Worm (Caenorhabditis elegans) whole organism, L4/young adult: Measurements from ENCODE around the gene pax-1.

Experiments used
- W03F9.2 ChIP-seq: fragments of 150-350 bp; optimal IDR thresholded peaks from 2 replicates; lab custom pipeline; 2014; ENCODE audit warnings: missing biosample characterization, missing genetic modification characterization
- dao-5 ChIP-seq: sonication (generic microtip); optimal IDR thresholded peaks from 2 replicates; lab custom pipeline; 2016; ENCODE audit warnings: missing genotype, missing genetic modification characterization, moderate library complexity, missing compliant biosample characterization
- him-1 ChIP-seq: sonication (generic microtip); optimal IDR thresholded peaks from 2 replicates; lab custom pipeline; 2016; ENCODE audit warnings: missing genotype, missing genetic modification reagents, missing genetic modification characterization, missing compliant biosample characterization

pax-1 gene

DNA sequence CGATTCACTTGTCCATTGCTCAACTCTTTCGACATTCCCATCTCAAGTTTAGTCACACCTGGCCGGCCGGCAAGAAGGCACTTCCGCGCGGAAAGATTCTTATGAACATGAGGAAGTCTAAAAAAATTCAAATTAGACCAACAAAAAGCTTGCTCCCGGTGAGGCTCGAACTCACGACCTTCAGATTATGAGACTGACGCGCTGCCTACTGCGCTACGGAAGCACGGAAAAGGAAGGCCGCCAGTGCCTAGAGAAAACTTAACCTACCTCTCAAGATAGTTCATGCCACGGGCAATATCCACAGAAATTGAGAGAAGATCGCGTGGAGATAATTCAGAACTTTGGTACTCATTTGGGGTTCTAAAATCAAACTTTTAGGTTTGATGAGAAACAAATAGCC, 5.3 kb downstream of the pax-1 start:
- no peak for TF ChIP-seq him-1
- TF ChIP-seq dao-5 (tag; lab: Kevin White, UChicago) = no peak
- no peak for TF ChIP-seq W03F9.2

DNA sequence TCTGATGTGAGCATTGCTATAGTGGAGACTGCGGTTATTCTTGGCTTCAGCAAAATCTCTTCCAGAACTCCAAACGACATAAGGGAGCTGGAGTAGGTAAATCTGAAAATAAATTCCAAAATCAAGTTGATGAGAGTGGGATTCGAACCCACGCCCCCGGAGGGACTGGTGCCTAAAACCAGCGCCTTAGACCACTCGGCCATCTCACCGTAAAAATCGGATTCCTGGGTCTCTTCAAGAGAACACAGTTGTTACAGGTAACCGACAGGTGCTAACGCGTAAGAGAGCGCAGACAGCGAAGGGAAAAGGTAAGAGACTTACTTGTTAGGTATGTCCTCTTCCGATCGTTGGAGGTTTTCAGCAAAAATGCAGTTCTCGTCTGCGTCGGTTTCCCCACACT, 10.6 kb downstream of the pax-1 start:
- TF ChIP-seq dao-5 (tag; lab: Kevin White, UChicago) (no peak), him-1 (no peak), W03F9.2 (no peak)

DNA sequence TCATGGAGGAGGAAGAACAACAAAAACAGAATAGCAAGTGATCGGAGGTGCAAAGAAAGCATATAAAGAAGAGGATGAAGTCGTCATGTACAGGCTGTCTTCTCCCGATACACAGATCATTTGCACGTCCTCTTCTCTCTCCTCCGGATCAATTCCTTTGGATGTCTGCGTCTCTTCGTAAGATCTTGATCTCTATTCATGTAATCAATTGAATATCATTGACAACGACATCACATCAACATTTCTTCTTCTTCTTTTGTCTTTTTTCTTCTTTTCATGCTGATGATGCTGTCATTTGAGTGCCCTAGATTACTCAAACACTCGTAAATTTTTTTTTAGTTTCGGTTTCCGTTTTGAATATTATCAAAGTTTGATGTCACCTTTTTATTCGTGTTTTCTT, 13.6 kb downstream of the pax-1 start, which contains the start of gene rol-3:
TSS of gene rol-3 (minus strand) at position 120 of the 400 bp plus-strand sequence.
- TF ChIP-seq him-1 = no peak
- TF ChIP-seq W03F9.2 = no peak
- no peak for TF ChIP-seq dao-5 (tag; lab: Kevin White, UChicago)

DNA sequence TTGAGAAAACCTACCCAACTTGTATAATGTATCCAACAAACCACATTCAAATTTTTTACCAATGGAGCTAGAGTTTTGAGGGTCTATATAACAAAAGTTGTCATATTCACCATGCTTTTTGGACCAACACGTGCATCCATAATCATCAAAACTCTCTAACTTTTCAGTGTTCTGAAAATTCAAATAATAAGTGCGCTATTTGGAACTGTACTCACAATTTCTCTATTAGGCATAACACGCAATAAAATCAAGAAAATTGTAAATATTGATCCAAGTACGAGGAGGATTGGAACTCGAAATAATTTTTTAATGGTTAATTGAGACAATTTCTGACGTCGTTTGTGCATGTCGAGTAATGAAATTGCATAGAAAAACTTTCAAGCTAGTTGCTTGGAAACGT, 15.2 kb downstream of the pax-1 start, which contains the start of gene C16D9.3:
TSS of gene C16D9.3 (minus strand) at position 101 of the 400 bp plus-strand sequence.
- no peak for TF ChIP-seq dao-5 (tag; lab: Kevin White, UChicago)
- no peak for TF ChIP-seq him-1
- TF ChIP-seq W03F9.2 = no peak

DNA sequence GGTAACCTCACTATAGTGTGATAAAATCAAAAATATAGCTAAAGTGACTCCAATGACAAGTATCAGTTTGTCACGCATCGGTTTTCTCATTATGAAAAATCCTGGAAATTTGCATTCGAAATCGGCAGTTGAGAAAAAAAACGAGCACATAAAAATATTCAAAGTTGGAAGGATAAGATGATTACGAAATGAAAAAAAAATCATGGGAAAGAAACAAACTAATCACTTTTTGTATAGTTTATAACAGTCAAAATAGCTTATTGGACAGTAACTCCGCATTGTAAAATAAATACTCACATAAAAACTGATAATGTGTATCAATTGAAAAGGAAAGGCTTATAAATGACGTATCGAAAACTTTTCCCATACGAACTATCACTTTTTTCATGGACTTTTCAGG, 18.1 kb downstream of the pax-1 start, which contains the start of gene C16D9.4:
TSS of gene C16D9.4 (minus strand) at position 101 of the 400 bp plus-strand sequence.
- no peak for TF ChIP-seq dao-5 (tag; lab: Kevin White, UChicago)
- TF ChIP-seq him-1 = no peak
- no peak for TF ChIP-seq W03F9.2

DNA sequence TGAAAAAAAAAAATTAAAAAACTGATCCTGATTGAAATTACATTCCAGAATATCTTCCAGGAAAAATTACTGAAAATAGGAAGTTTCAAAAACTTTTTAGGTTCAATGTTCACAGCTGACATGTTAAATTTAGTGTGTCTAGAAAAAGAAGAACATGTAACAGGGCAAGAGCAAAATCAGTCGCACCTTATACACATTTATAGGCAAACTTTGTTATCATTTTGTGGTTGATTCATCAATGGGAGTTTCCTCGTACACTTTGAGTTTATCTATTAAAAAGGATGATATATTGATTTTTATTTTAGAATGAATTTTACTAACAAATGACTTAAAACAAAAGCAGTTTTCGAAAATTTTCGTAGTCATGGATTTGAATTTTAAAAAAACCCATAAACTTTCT, 18.5 kb downstream of the pax-1 start:
- TF ChIP-seq W03F9.2 (no peak), dao-5 (tag; lab: Kevin White, UChicago) (no peak), him-1 (no peak)

DNA sequence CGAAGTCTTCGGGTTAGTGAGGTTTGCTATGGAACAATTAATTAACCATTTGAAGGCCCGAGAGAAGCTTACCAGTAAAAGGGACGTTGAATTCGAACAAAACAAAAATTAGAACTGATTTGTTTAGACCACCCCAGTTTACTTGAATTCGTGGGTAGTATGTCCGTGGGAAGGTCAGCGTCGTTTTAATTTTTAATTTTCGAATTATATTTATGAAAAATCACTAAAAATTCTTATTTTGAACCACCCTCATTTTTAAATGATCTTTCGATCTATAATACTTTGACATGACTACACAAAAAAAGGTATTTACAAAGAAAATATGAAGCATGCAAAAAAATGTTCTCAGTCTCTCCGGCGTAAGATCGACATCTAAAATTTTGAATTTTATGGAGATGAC, 20.7 kb downstream of the pax-1 start, which contains the start of gene C16D9.5:
TSS of gene C16D9.5 (minus strand) at position 101 of the 400 bp plus-strand sequence.
- no peak for TF ChIP-seq W03F9.2
- TF ChIP-seq him-1 = no peak
- TF ChIP-seq dao-5 (tag; lab: Kevin White, UChicago) = no peak

DNA sequence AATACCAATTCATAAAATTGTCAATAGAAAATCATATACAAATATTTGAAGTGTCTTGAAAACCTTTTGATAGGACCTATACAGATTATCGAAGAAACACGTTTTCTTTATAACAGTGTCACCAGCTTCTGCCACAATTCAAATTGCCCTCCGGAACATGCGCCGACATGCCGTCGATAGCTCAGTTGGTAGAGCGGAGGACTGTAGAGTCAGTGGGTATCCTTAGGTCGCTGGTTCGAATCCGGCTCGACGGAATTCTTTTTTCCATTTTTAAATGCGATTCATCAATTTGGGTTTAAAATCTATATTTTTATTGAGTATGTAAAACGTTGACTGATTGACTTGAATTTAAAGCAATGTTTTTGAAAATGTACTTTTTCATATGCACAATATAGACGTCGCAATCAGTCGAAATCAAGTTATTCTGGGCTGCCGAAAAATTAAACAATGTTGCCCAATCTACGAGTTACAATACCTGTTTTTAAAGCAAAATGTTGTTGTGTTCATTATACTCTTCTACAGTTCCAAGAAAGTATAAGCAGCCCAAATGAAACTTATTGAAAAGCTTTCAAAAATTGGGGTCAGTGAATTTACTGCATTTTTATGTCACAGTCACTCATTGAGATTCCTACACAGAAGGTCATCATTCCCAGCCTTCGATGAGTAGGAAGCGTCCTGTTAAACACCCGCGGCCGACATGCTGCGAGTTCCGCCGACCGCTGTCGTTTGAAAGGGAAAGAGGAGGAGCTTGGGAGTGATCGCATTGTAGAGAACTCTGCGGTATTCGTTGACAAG, 22.8 kb downstream of the pax-1 start:
- no peak for TF ChIP-seq dao-5 (tag; lab: Kevin White, UChicago)
- peak; percentile 47 for TF ChIP-seq W03F9.2
- TF ChIP-seq him-1 = no peak

DNA sequence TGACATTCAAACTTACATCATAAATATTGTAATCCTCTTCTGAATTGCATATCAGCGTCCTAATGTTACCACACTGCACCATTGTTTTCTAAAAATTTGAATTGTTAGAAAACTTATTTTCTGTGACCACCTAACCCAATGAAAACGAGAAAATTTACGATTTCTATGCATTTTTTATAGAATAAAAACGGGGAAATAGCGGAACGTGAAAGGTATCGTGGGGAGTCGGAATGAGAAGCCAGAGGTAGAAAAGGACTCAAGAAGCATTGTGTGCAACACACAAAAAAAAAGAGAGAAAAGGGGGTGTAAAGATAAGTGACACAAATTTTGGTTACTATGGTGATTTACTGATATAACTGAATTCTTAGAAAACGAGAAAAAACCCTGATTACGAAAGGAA, 25.5 kb downstream of the pax-1 start, which contains the start of gene C16D9.6:
TSS of gene C16D9.6 (minus strand) at position 101 of the 400 bp plus-strand sequence.
- no peak for TF ChIP-seq him-1
- TF ChIP-seq dao-5 (tag; lab: Kevin White, UChicago) = no peak
- TF ChIP-seq W03F9.2 = no peak

DNA sequence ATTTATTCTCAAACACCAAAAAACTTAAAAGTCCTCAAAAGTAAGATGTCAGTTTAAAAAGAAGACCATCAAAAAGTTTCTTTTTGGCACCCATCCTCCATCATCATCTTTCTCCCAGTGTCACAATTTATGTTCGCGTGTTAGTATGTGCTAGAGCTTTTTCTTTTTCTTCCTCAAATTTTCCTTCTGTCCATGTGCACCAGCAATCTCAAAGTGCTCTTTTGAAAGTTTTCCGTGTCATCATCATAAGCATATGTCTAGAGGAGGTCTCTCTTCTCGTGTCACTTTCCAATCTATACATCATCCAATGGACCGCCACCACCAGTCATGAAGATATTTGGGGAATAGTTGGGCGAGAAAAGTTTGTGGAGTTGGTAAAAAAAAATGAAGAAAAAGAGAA, 26.3 kb downstream of the pax-1 start:
- TF ChIP-seq him-1 = no peak
- no peak for TF ChIP-seq dao-5 (tag; lab: Kevin White, UChicago)
- TF ChIP-seq W03F9.2 = no peak

DNA sequence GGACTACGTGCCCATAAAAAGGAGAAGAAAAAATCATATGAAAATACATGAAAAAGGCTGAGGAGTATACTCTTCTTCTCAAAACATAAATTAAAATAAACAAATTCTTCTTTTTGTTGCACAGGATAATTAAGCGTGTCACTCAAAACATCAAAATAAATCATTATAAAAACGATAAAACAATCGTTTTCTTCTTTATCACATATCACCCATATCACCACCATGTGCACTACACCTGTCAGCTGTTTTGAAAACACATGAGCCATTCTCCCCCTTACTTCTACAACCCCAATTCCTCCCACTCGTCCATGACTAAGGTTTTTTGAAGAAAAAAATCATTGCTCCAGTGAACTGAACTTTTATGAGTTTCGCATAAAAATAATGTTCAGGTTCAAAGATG, 27.8 kb downstream of the pax-1 start:
- TF ChIP-seq dao-5 (tag; lab: Kevin White, UChicago) (no peak), W03F9.2 (no peak), him-1 (no peak)

DNA sequence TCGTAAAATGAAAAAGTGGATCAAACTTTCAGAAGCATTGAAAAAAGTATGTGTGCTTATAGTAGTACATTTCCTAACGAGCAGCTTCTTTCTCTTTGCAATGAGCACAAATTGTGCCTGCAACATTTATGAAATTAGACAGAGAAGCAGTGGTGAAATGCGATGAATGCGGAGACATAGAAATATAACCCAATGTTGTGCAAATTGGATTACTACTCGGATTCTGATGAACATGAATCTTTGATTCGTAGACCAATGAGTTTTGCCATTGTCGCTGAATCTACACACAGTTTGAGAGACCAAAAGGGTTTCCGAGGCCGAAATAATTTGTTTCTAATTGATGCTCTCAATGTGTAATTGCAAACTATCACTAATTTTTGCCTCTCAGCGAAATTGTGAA, 29.2 kb downstream of the pax-1 start:
- TF ChIP-seq dao-5 (tag; lab: Kevin White, UChicago) (no peak), him-1 (no peak)

DNA sequence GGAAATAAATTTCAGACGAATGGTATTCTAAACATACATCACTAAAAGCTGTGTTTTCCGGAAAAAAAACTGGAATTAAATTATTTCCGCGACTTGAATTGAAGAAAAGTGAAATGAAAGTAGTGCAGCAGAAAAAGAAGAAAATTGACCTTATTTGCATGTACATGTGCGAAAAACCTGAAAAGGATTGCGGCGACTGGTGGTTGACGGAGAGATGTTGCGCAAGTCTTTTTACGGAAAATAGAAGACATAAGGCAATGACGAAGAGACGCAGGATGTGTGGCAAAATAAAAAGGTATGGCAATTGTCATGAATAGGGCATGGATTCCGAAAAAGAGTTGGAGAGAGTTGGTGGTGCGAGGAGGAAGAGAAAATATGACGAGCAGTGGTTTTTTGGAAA, 30.2 kb downstream of the pax-1 start:
- TF ChIP-seq dao-5 (tag; lab: Kevin White, UChicago) = no peak
- TF ChIP-seq him-1 = no peak
- no peak for TF ChIP-seq W03F9.2

DNA sequence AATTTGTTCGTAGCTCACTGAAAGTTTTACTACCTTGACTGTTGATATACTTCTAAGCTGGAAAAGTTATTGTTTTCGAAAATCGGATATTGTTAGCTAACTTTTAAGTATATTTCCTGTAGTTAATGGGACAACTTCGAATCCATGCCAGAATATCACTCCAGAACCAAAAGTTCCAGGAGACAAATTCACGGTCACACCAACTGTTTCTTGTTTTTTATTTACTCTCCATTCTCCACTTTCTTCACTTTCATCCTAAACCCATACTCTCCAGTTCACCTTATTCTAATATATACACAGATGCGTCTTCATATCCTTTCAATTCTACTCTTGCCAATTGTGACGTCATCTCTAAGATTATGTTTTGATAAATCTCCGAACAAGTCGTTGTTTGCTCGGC, 34.3 kb downstream of the pax-1 start, which contains the start of gene C16D9.1:
TSS of gene C16D9.1 (plus strand) at position 301 of the 400 bp plus-strand sequence.
- TF ChIP-seq W03F9.2 = no peak

DNA sequence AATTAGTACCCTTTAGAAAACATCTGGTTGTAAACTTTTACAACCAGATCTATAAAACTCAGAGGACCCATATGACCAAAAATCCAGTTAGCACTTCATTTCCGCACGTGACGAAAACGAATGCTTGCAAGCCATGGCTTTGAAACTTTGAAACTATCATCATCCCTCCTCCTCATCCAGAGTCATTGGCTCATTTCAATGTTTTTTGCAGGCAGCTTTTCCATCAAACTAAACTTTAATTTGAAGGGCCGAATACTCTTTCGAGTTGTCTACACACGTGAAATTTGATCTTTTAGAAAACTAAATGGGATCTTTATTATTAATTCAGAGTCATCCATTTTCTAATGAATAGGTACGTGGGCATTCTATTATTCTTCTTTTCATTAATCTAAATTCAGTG, 37.5 kb downstream of the pax-1 start:
- TF ChIP-seq W03F9.2 (no peak), dao-5 (tag; lab: Kevin White, UChicago) (no peak), him-1 (no peak)

DNA sequence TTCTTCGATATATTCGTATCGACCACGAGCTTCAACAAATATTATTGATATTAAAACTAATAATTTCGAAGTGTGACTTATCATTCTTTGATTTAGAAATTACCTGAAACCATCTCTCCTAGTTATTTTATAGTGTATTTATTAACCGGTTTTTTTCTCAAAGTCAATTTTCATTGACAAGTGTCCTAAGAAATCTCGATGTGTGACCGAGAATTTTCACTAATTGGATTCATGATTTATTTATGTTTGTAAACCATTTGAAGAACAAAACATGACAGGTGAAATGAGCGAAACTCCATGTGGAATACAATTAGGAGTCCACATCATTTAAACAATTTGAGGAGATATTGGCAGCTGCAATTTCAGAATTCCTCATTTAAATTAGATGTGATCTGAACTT, 38.7 kb downstream of the pax-1 start, which contains the start of gene C16D9.8:
TSS of gene C16D9.8 (minus strand) at position 101 of the 400 bp plus-strand sequence.
- TF ChIP-seq W03F9.2 = no peak
- TF ChIP-seq dao-5 (tag; lab: Kevin White, UChicago) = no peak
- TF ChIP-seq him-1 = no peak
